Fruit fly (Drosophila melanogaster) whole organism, embryonic: ENCODE measurements around the gene Calr.

Experiments used
- Ada2b ChIP-seq: fragments of 200-800 bp; sonication (Bioruptor generic); IDR thresholded peaks from 2 replicates; pipeline ENCODE4 v1.3.6; 2022; ENCODE audit warnings: missing biosample characterization, missing genetic modification characterization
- Aef1 ChIP-seq: fragments of 200-800 bp; sonication (Bioruptor generic); IDR thresholded peaks from 3 replicates; pipeline ENCODE4 v1.3.6; 2022; ENCODE audit warnings: missing biosample characterization, missing genetic modification characterization
- CG11085 ChIP-seq: fragments of 200-800 bp; sonication (Bioruptor generic); IDR thresholded peaks from 2 replicates; pipeline ENCODE4 v1.3.6; 2022; ENCODE audit warnings: missing biosample characterization, missing genetic modification characterization
- CG11695 ChIP-seq: fragments of 200-800 bp; sonication (Bioruptor generic); IDR thresholded peaks from 3 replicates; pipeline ENCODE4 v1.3.6; 2022; ENCODE audit warnings: missing biosample characterization, missing genetic modification characterization
- CG12391 ChIP-seq: fragments of 200-800 bp; sonication (Bioruptor generic); optimal IDR thresholded peaks from 3 replicates; lab custom pipeline; 2018; ENCODE audit warnings: missing biosample characterization, mild to moderate bottlenecking, missing genetic modification characterization, moderate library complexity
- CG12659 ChIP-seq: fragments of 200-800 bp; sonication (Bioruptor generic); optimal IDR thresholded peaks from 3 replicates; lab custom pipeline; 2017; ENCODE audit warnings: mild to moderate bottlenecking, missing biosample characterization, missing genetic modification reagents, missing genetic modification characterization
- CG13123 ChIP-seq: fragments of 200-800 bp; sonication (Bioruptor generic); optimal IDR thresholded peaks from 2 replicates; lab custom pipeline; 2016; ENCODE audit warnings: missing biosample characterization, missing genetic modification characterization
- CG16815 ChIP-seq: fragments of 200-800 bp; sonication (Bioruptor generic); optimal IDR thresholded peaks from 3 replicates; lab custom pipeline; 2017; ENCODE audit warnings: missing biosample characterization, mild to moderate bottlenecking, missing genetic modification characterization
- CG17186 ChIP-seq: fragments of 200-800 bp; sonication (Bioruptor generic); optimal IDR thresholded peaks from 3 replicates; lab custom pipeline; 2017; ENCODE audit warnings: missing biosample characterization, missing genetic modification reagents, missing genetic modification characterization
- CG4328 ChIP-seq: fragments of 200-800 bp; sonication (Bioruptor generic); optimal IDR thresholded peaks from 3 replicates; lab custom pipeline; 2017; ENCODE audit warnings: missing biosample characterization, missing genetic modification reagents, missing genetic modification characterization
- CG4617 ChIP-seq: fragments of 200-800 bp; sonication (Bioruptor generic); optimal IDR thresholded peaks from 3 replicates; lab custom pipeline; 2016; ENCODE audit warnings: missing biosample characterization, missing genetic modification characterization, borderline replicate concordance
- CG4820 ChIP-seq: fragments of 200-800 bp; sonication (Bioruptor generic); optimal IDR thresholded peaks from 3 replicates; lab custom pipeline; 2016; ENCODE audit warnings: missing biosample characterization, missing genetic modification characterization
- CG6175 ChIP-seq: fragments of 200-800 bp; sonication (Bioruptor generic); IDR thresholded peaks from 3 replicates; pipeline ENCODE4 v1.3.6; 2022; ENCODE audit warnings: missing biosample characterization, missing genetic modification characterization
- CG6654 ChIP-seq: fragments of 200-800 bp; sonication (Bioruptor generic); optimal IDR thresholded peaks from 2 replicates; lab custom pipeline; 2017; ENCODE audit warnings: missing biosample characterization, mild to moderate bottlenecking, missing genetic modification characterization
- CG6683 ChIP-seq: fragments of 200-800 bp; sonication (Bioruptor generic); optimal IDR thresholded peaks from 2 replicates; lab custom pipeline; 2017; ENCODE audit warnings: missing biosample characterization, mild to moderate bottlenecking, missing genetic modification characterization, missing genetic modification reagents
- CG7357 ChIP-seq: fragments of 200-800 bp; sonication (Bioruptor generic); IDR thresholded peaks from 3 replicates; pipeline ENCODE4 v1.3.6; 2022; ENCODE audit warnings: missing biosample characterization, missing genetic modification characterization
- CG8359 ChIP-seq: fragments of 200-800 bp; sonication (Bioruptor generic); optimal IDR thresholded peaks from 2 replicates; lab custom pipeline; 2017; ENCODE audit warnings: missing biosample characterization, mild to moderate bottlenecking, missing genetic modification characterization, borderline replicate concordance
- CG9609 ChIP-seq: fragments of 200-800 bp; sonication (Bioruptor generic); optimal IDR thresholded peaks from 3 replicates; lab custom pipeline; 2016; ENCODE audit warnings: missing biosample characterization, missing genetic modification characterization
- CG9797 ChIP-seq: fragments of 200-800 bp; sonication (Bioruptor generic); optimal IDR thresholded peaks from 3 replicates; lab custom pipeline; 2018; ENCODE audit warnings: missing biosample characterization, mild to moderate bottlenecking, missing genetic modification characterization
- D19B ChIP-seq: fragments of 200-800 bp; sonication (Bioruptor generic); optimal IDR thresholded peaks from 2 replicates; lab custom pipeline; 2017; ENCODE audit warnings: missing biosample characterization, mild to moderate bottlenecking, missing genetic modification characterization
- Dip2 ChIP-seq: fragments of 200-800 bp; sonication (Bioruptor generic); IDR thresholded peaks from 2 replicates; pipeline ENCODE4 v1.3.6; 2022; ENCODE audit warnings: missing biosample characterization, missing genetic modification characterization
- Elba2 ChIP-seq: fragments of 200-800 bp; sonication (Bioruptor generic); optimal IDR thresholded peaks from 3 replicates; lab custom pipeline; 2016; ENCODE audit warnings: missing biosample characterization, missing genetic modification characterization
- Ets65A ChIP-seq: fragments of 200-800 bp; sonication (Bioruptor generic); peaks from one replicate; lab custom pipeline; 2016; ENCODE audit warnings: missing biosample characterization, missing genetic modification characterization
- Ets97D ChIP-seq: fragments of 200-800 bp; sonication (Bioruptor generic); optimal IDR thresholded peaks from 3 replicates; lab custom pipeline; 2016; ENCODE audit warnings: missing biosample characterization, missing genetic modification characterization
- Gsc ChIP-seq: fragments of 200-800 bp; sonication (Bioruptor generic); IDR thresholded peaks from 2 replicates; pipeline ENCODE4 v1.3.6; 2022; ENCODE audit warnings: missing biosample characterization, missing genetic modification characterization
- H2.0 ChIP-seq: fragments of 200-800 bp; sonication (Bioruptor generic); IDR thresholded peaks from 2 replicates; pipeline ENCODE4 v1.3.6; 2022; ENCODE audit warnings: missing biosample characterization, missing genetic modification characterization
- Lhr ChIP-seq: fragments of 200-800 bp; sonication (Bioruptor generic); optimal IDR thresholded peaks from 3 replicates; lab custom pipeline; 2017; ENCODE audit warnings: mild to moderate bottlenecking, missing biosample characterization, missing genetic modification reagents, missing genetic modification characterization
- Myb ChIP-seq: fragments of 200-800 bp; sonication (Bioruptor generic); optimal IDR thresholded peaks from 2 replicates; lab custom pipeline; 2016; ENCODE audit warnings: missing biosample characterization, missing genetic modification characterization
- NfI ChIP-seq: fragments of 200-800 bp; sonication (Bioruptor generic); optimal IDR thresholded peaks from 3 replicates; lab custom pipeline; 2018; ENCODE audit warnings: missing biosample characterization, mild to moderate bottlenecking, missing genetic modification characterization, moderate library complexity
- PHDP ChIP-seq: fragments of 200-800 bp; sonication (Bioruptor generic); optimal IDR thresholded peaks from 3 replicates; lab custom pipeline; 2018; ENCODE audit warnings: missing biosample characterization, mild to moderate bottlenecking, missing genetic modification characterization, moderate library complexity
- Stat92E ChIP-seq, 3 experiments: fragments of >200 bp in 2 of 3; fragments of 200-800 bp in 1 of 3; sonication (Bioruptor generic) in 1 of 3; optimal IDR thresholded peaks; 2 replicates each; lab custom pipeline; 2017 to 2019; ENCODE audit warnings: missing biosample characterization in 3 of 3, missing genetic modification characterization in 3 of 3, mild to moderate bottlenecking in 1 of 3, moderate library complexity in 1 of 3
- Tbp ChIP-seq: fragments of >200 bp; optimal IDR thresholded peaks from 2 replicates; lab custom pipeline; 2018; ENCODE audit warnings: missing biosample characterization, missing genetic modification characterization
- al ChIP-seq: fragments of 200-800 bp; sonication (Bioruptor generic); IDR thresholded peaks from 2 replicates; pipeline ENCODE4 v1.3.6; 2022; ENCODE audit warnings: missing biosample characterization, missing genetic modification characterization
- ato ChIP-seq: fragments of 200-800 bp; sonication (Bioruptor generic); IDR thresholded peaks from 2 replicates; pipeline ENCODE4 v1.3.6; 2022; ENCODE audit warnings: missing biosample characterization, missing genetic modification characterization; ENCODE audit not compliant: partially characterized antibody
- bcd ChIP-seq: fragments of 200-800 bp; sonication (Bioruptor generic); optimal IDR thresholded peaks from 2 replicates; lab custom pipeline; 2017; ENCODE audit warnings: missing biosample characterization, mild to moderate bottlenecking, missing genetic modification characterization
- chm ChIP-seq: fragments of 200-800 bp; sonication (Bioruptor generic); IDR thresholded peaks from 2 replicates; pipeline ENCODE4 v1.3.6; 2022; ENCODE audit warnings: missing biosample characterization, missing genetic modification characterization
- chn ChIP-seq: fragments of 200-800 bp; sonication (Bioruptor generic); optimal IDR thresholded peaks from 2 replicates; lab custom pipeline; 2016; ENCODE audit warnings: missing biosample characterization, missing genetic modification characterization
- da ChIP-seq: fragments of 200-800 bp; sonication (Bioruptor generic); optimal IDR thresholded peaks from 2 replicates; lab custom pipeline; 2016; ENCODE audit warnings: missing biosample characterization, missing genetic modification characterization
- dati ChIP-seq: fragments of 200-800 bp; sonication (Bioruptor generic); IDR thresholded peaks from 2 replicates; pipeline ENCODE4 v1.3.6; 2022; ENCODE audit warnings: missing biosample characterization, missing genetic modification characterization
- dysf ChIP-seq: fragments of 200-800 bp; sonication (Bioruptor generic); IDR thresholded peaks from 3 replicates; pipeline ENCODE4 v1.3.6; 2022; ENCODE audit warnings: missing biosample characterization, missing genetic modification characterization
- ewg ChIP-seq: fragments of 200-800 bp; sonication (Bioruptor generic); optimal IDR thresholded peaks from 3 replicates; lab custom pipeline; 2017; ENCODE audit warnings: mild to moderate bottlenecking, missing biosample characterization, missing genetic modification reagents, missing genetic modification characterization
- fd3F ChIP-seq: fragments of 200-800 bp; sonication (Bioruptor generic); optimal IDR thresholded peaks from 2 replicates; lab custom pipeline; 2018; ENCODE audit warnings: missing biosample characterization, mild to moderate bottlenecking, missing genetic modification characterization, moderate library complexity
- inv ChIP-seq: fragments of 200-800 bp; sonication (Bioruptor generic); IDR thresholded peaks from 2 replicates; pipeline ENCODE4 v1.3.6; 2022; ENCODE audit warnings: missing biosample characterization, missing genetic modification characterization; ENCODE audit not compliant: partially characterized antibody
- kay ChIP-seq: fragments of 200-800 bp; sonication (Bioruptor generic); optimal IDR thresholded peaks from 2 replicates; lab custom pipeline; 2016; ENCODE audit warnings: missing biosample characterization, missing genetic modification characterization
- klu ChIP-seq: fragments of 200-800 bp; sonication (Bioruptor generic); IDR thresholded peaks from 2 replicates; pipeline ENCODE4 v1.3.6; 2022; ENCODE audit warnings: missing biosample characterization, missing genetic modification characterization
- lbe ChIP-seq: fragments of 200-800 bp; sonication (Bioruptor generic); optimal IDR thresholded peaks from 2 replicates; lab custom pipeline; 2016; ENCODE audit warnings: missing biosample characterization, mild to moderate bottlenecking, missing genetic modification characterization
- org-1 ChIP-seq: fragments of 200-800 bp; sonication (Bioruptor generic); optimal IDR thresholded peaks from 2 replicates; lab custom pipeline; 2017; ENCODE audit warnings: missing biosample characterization, missing genetic modification characterization
- rib ChIP-seq: fragments of 200-800 bp; sonication (Bioruptor generic); IDR thresholded peaks from 2 replicates; pipeline ENCODE4 v1.3.6; 2022; ENCODE audit warnings: missing biosample characterization, missing genetic modification characterization
- sens-2 ChIP-seq: fragments of 200-800 bp; sonication (Bioruptor generic); IDR thresholded peaks from 2 replicates; pipeline ENCODE4 v1.3.6; 2022; ENCODE audit warnings: missing biosample characterization, missing genetic modification characterization
- sima ChIP-seq: fragments of 200-800 bp; sonication (Bioruptor generic); optimal IDR thresholded peaks from 2 replicates; lab custom pipeline; 2016; ENCODE audit warnings: missing biosample characterization, missing genetic modification characterization
- tio ChIP-seq: fragments of 200-800 bp; sonication (Bioruptor generic); optimal IDR thresholded peaks from 2 replicates; lab custom pipeline; 2017; ENCODE audit warnings: missing biosample characterization, missing genetic modification characterization, inconsistent platforms
- tll ChIP-seq, 2 experiments: fragments of 200-800 bp in 1 of 2; fragments of >200 bp in 1 of 2; sonication (Bioruptor generic) in 1 of 2; optimal IDR thresholded peaks; 2 replicates each; lab custom pipeline; 2017 to 2019; ENCODE audit warnings: missing biosample characterization in 2 of 2, missing genetic modification characterization in 2 of 2, mild to moderate bottlenecking in 1 of 2, moderate library complexity in 1 of 2

The Calr gene

DNA sequence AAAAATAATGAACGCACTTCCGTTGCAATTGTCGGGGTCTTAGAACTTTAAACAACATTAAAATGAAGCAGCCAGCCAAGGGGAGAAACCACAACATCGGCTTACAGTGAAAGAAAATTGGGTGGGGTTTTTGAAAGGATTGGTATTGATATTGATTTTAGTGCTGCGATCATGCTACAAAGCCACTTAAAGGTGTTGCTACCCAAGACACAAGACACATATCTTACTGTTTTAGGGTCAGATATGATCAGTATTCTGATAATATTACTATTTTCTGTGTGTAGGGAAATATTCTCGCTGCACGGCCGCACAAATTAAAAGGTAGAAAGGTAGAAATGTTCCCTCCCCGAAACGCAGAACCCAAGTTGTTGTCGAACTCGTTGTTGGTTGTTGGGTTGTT is 25.6 kb downstream of the Calr start (continued):
- TF ChIP-seq sima (GFP tag; lab: Kevin White, UChicago) (no peak), dati (GFP tag; lab: Robert Waterston, UW) (no peak), Elba2 (GFP tag; lab: Kevin White, UChicago) (no peak), CG4617 (GFP tag; lab: Kevin White, UChicago) (no peak), CG17186 (GFP tag; lab: Kevin White, UChicago) (no peak), CG6683 (GFP tag; lab: Kevin White, UChicago) (no peak), Gsc (GFP tag; lab: Robert Waterston, UW) (no peak), chn (GFP tag; lab: Kevin White, UChicago) (peak; percentile 56), H2.0 (no peak), CG11085 (GFP tag; lab: Robert Waterston, UW) (no peak), D19B (GFP tag; lab: Kevin White, UChicago) (no peak), Ada2b (GFP tag; lab: Robert Waterston, UW) (no peak), Dip2 (GFP tag; lab: Robert Waterston, UW) (no peak), CG12391 (peak; percentile 38), bcd (GFP tag; lab: Kevin White, UChicago) (no peak), dysf (GFP tag; lab: Robert Waterston, UW) (no peak), ato (GFP tag; lab: Robert Waterston, UW) (no peak), rib (GFP tag; lab: Robert Waterston, UW) (no peak), Stat92E (GFP tag; optimal IDR thresholded peaks at IDR 0.05; lab: Kevin White, UChicago) (peak in 1 of 3 experiments; percentile 30), lbe (no peak), da (no peak), Lhr (GFP tag; lab: Kevin White, UChicago) (no peak), CG4820 (peak; percentile 42), CG6654 (no peak), CG9797 (GFP tag; lab: Kevin White, UChicago) (no peak), Myb (no peak), Ets97D (no peak), CG16815 (GFP tag; lab: Kevin White, UChicago) (peak; percentile 20), inv (no peak), CG9609 (GFP tag; lab: Kevin White, UChicago) (peak; percentile 10), sens-2 (no peak), NfI (no peak), tio (GFP tag; lab: Kevin White, UChicago) (peak; percentile 43), CG8359 (peak; percentile 42), org-1 (GFP tag; lab: Kevin White, UChicago) (no peak), Tbp (GFP tag; lab: Kevin White, UChicago) (no peak), CG7357 (peak; percentile 20; the same call in 1 of the 3 replicates), Ets65A (GFP tag; lab: Kevin White, UChicago) (no peak), CG4328 (GFP tag; lab: Kevin White, UChicago) (no peak), Aef1 (no peak), al (GFP tag; lab: Robert Waterston, UW) (no peak), kay (GFP tag; lab: Kevin White, UChicago) (no peak), CG11695 (no peak), CG13123 (GFP tag; lab: Kevin White, UChicago) (no peak), tll (GFP tag; optimal IDR thresholded peaks at IDR 0.05; lab: Kevin White, UChicago) (no peak), klu (GFP tag; lab: Robert Waterston, UW) (no peak), chm (GFP tag; lab: Robert Waterston, UW) (peak; percentile 63; the same call in 1 of the 2 replicates), ewg (GFP tag; lab: Kevin White, UChicago) (no peak), CG12659 (GFP tag; lab: Kevin White, UChicago) (no peak), CG6175 (no peak), fd3F (no peak), PHDP (tag; lab: Kevin White, UChicago) (no peak)
